Comparison of ENCODE assay signal across 4 fruit fly cellular contexts in genomic region chrX:3722209-3722608, dm6.
TF ChIP-seq lines count a peak whose summit lies in the region.

No protein-coding gene starts in this region.

- TF ChIP-seq CTCF in whole organism, embryonic (GFP tag; optimal IDR thresholded peaks at IDR 0.05; lab: Kevin White, UChicago): no peak

TF ChIP-seq in whole organism, embryonic, 481 proteins besides CTCF, POLR2A, EP300 and RAD21 (continues in another document):
- TF ChIP-seq CG30020 (tag; optimal IDR thresholded peaks at IDR 0.05; lab: Kevin White, UChicago) (no peak), hth (optimal IDR thresholded peaks at IDR 0.05; lab: Kevin White, UChicago) (no peak), CG13624 (GFP tag; optimal IDR thresholded peaks at IDR 0.05; lab: Kevin White, UChicago) (no peak), Side (GFP tag; optimal IDR thresholded peaks at IDR 0.05; lab: Kevin White, UChicago) (no peak), CG15011 (GFP tag; optimal IDR thresholded peaks at IDR 0.05; lab: Kevin White, UChicago) (no peak), CG7556 (GFP tag; optimal IDR thresholded peaks at IDR 0.05; lab: Kevin White, UChicago) (no peak), Oli (tag; optimal IDR thresholded peaks at IDR 0.05; lab: Kevin White, UChicago) (peak; percentile 9), CG7987 (GFP tag; optimal IDR thresholded peaks at IDR 0.05; lab: Kevin White, UChicago) (no peak), Meics (GFP tag; optimal IDR thresholded peaks at IDR 0.05; lab: Kevin White, UChicago) (peak; percentile 16), Opbp (GFP tag; IDR thresholded peaks at IDR 0.05; lab: Robert Waterston, UW; ENCODE audit: partially characterized antibody) (no peak), mam (GFP tag; optimal IDR thresholded peaks at IDR 0.05; lab: Kevin White, UChicago) (no peak), emc (GFP tag; optimal IDR thresholded peaks at IDR 0.05; lab: Kevin White, UChicago) (no peak), CG10366 (GFP tag; IDR thresholded peaks at IDR 0.05; lab: Robert Waterston, UW) (no peak; the same call in 1 of the 2 replicates), BEAF-32 (GFP tag; optimal IDR thresholded peaks at IDR 0.05; lab: Kevin White, UChicago) (no peak), CG9876 (GFP tag; optimal IDR thresholded peaks at IDR 0.05; lab: Kevin White, UChicago) (no peak), CG7839 (tag; optimal IDR thresholded peaks at IDR 0.05; lab: Kevin White, UChicago) (peak; percentile 29), CG7357 (GFP tag; IDR thresholded peaks at IDR 0.05; lab: Robert Waterston, UW) (0 out of 3 replicates have a peak, but pooled peaks have one; percentile 22), CG10147 (GFP tag; optimal IDR thresholded peaks at IDR 0.05; lab: Kevin White, UChicago) (no peak), C15 (GFP tag; IDR thresholded peaks at IDR 0.05; lab: Robert Waterston, UW) (no peak), ci (GFP tag; IDR thresholded peaks at IDR 0.05; lab: Robert Waterston, UW) (0 out of 3 replicates have a peak, but pooled peaks have one; percentile 57), CG16815 (GFP tag; optimal IDR thresholded peaks at IDR 0.05; lab: Kevin White, UChicago) (no peak), CG11696 (GFP tag; IDR thresholded peaks at IDR 0.05; lab: Robert Waterston, UW) (no peak), Sox102F (GFP tag; optimal IDR thresholded peaks at IDR 0.05; lab: Kevin White, UChicago) (peak; percentile 38)

TF ChIP-seq in whole organism, prepupa, 60 proteins besides CTCF, POLR2A, EP300 and RAD21 (continues in another document):
- TF ChIP-seq CG10669 (GFP tag; optimal IDR thresholded peaks at IDR 0.05; lab: Kevin White, UChicago): peak; percentile 59
- peak; percentile 53 for TF ChIP-seq CG3032 (tag; optimal IDR thresholded peaks at IDR 0.05; lab: Kevin White, UChicago)
- TF ChIP-seq OdsH (GFP tag; optimal IDR thresholded peaks at IDR 0.05; lab: Kevin White, UChicago): peak; percentile 79
- TF ChIP-seq CG8632 (GFP tag; optimal IDR thresholded peaks at IDR 0.05; lab: Kevin White, UChicago): peak; percentile 34
- peak; percentile 82 for TF ChIP-seq CG15336 (GFP tag; IDR thresholded peaks at IDR 0.05; lab: Robert Waterston, UW)
- TF ChIP-seq fd59A (GFP tag; optimal IDR thresholded peaks at IDR 0.05; lab: Kevin White, UChicago): peak; percentile 55
- TF ChIP-seq Ets21C (GFP tag; optimal IDR thresholded peaks at IDR 0.05; lab: Kevin White, UChicago): no peak
- peak; percentile 71 for TF ChIP-seq CG3919 (GFP tag; optimal IDR thresholded peaks at IDR 0.05; lab: Kevin White, UChicago)
- TF ChIP-seq net (GFP tag; optimal IDR thresholded peaks at IDR 0.05; lab: Kevin White, UChicago): peak; percentile 59
- TF ChIP-seq Ets96B (tag; optimal IDR thresholded peaks at IDR 0.05; lab: Kevin White, UChicago): peak; percentile 41
- peak; percentile 89 for TF ChIP-seq CG6163 (GFP tag; IDR thresholded peaks at IDR 0.05; lab: Robert Waterston, UW)
- TF ChIP-seq fd85E (GFP tag; optimal IDR thresholded peaks at IDR 0.05; lab: Kevin White, UChicago): no peak
- TF ChIP-seq pdm3 (GFP tag; optimal IDR thresholded peaks at IDR 0.05; lab: Kevin White, UChicago): peak; percentile 62
- TF ChIP-seq Smox (GFP tag; optimal IDR thresholded peaks at IDR 0.05; lab: Kevin White, UChicago): peak; percentile 19
- peak; percentile 40 for TF ChIP-seq CG11762 (GFP tag; optimal IDR thresholded peaks at IDR 0.05; lab: Kevin White, UChicago; ENCODE audit: insufficient read depth)
- TF ChIP-seq spab (GFP tag; optimal IDR thresholded peaks at IDR 0.05; lab: Kevin White, UChicago): peak; percentile 43
- peak; percentile 61 for TF ChIP-seq CG6808 (GFP tag; optimal IDR thresholded peaks at IDR 0.05; lab: Kevin White, UChicago)
- peak; percentile 60 for TF ChIP-seq CG6792 (GFP tag; optimal IDR thresholded peaks at IDR 0.05; lab: Kevin White, UChicago)
- no peak for TF ChIP-seq CG6854 (GFP tag; optimal IDR thresholded peaks at IDR 0.05; lab: Kevin White, UChicago)
- TF ChIP-seq salr (GFP tag; optimal IDR thresholded peaks at IDR 0.05; lab: Kevin White, UChicago): peak; percentile 4 to 53
- no peak for TF ChIP-seq Lpt (GFP tag; optimal IDR thresholded peaks at IDR 0.05; lab: Kevin White, UChicago)
- peak; percentile 71 for TF ChIP-seq CG6276 (GFP tag; optimal IDR thresholded peaks at IDR 0.05; lab: Kevin White, UChicago)
- TF ChIP-seq ss (GFP tag; optimal IDR thresholded peaks at IDR 0.05; lab: Kevin White, UChicago): peak; percentile 34 to 56

TF ChIP-seq in whole organism, pupa, 21 proteins besides CTCF, POLR2A, EP300 and RAD21:
- peak; percentile 53 for TF ChIP-seq CG12605 (GFP tag; IDR thresholded peaks at IDR 0.05; lab: Robert Waterston, UW)
- peak; percentile 16 for TF ChIP-seq D1 (tag; optimal IDR thresholded peaks at IDR 0.05; lab: Kevin White, UChicago)
- peak; percentile 73 for TF ChIP-seq CG8301 (tag; optimal IDR thresholded peaks at IDR 0.05; lab: Kevin White, UChicago)
- TF ChIP-seq CG32121 (GFP tag; IDR thresholded peaks at IDR 0.05; lab: Robert Waterston, UW): peak; percentile 63; the same call in 1 of the 2 replicates
- no peak for TF ChIP-seq Snoo (tag; optimal IDR thresholded peaks at IDR 0.05; lab: Kevin White, UChicago)
- peak; percentile 66 for TF ChIP-seq CG9948 (tag; optimal IDR thresholded peaks at IDR 0.05; lab: Kevin White, UChicago)
- TF ChIP-seq Pif1A (GFP tag; optimal IDR thresholded peaks at IDR 0.05; lab: Kevin White, UChicago): peak; percentile 70
- TF ChIP-seq Pif1B (GFP tag; optimal IDR thresholded peaks at IDR 0.05; lab: Kevin White, UChicago): peak; percentile 43
- TF ChIP-seq gl (tag; optimal IDR thresholded peaks at IDR 0.05; lab: Kevin White, UChicago): no peak
- TF ChIP-seq CG17806 (tag; optimal IDR thresholded peaks at IDR 0.05; lab: Kevin White, UChicago): peak; percentile 71
- TF ChIP-seq CG8159 (tag; optimal IDR thresholded peaks at IDR 0.05; lab: Kevin White, UChicago): peak; percentile 70
- peak; percentile 82 for TF ChIP-seq CG4496 (GFP tag; IDR thresholded peaks at IDR 0.05; lab: Robert Waterston, UW)
- TF ChIP-seq rn (GFP tag; IDR thresholded peaks at IDR 0.05; lab: Robert Waterston, UW): peak; percentile 60
- peak; percentile 60 for TF ChIP-seq CG34367 (tag; optimal IDR thresholded peaks at IDR 0.05; lab: Kevin White, UChicago)
- TF ChIP-seq CG14655 (GFP tag; optimal IDR thresholded peaks at IDR 0.05; lab: Kevin White, UChicago): peak; percentile 83
- no peak for TF ChIP-seq EcR (GFP tag; optimal IDR thresholded peaks at IDR 0.05; lab: Kevin White, UChicago)
- TF ChIP-seq CG13204 (GFP tag; optimal IDR thresholded peaks at IDR 0.05; lab: Kevin White, UChicago): no peak
- TF ChIP-seq CG10348 (GFP tag; IDR thresholded peaks at IDR 0.05; lab: Robert Waterston, UW): no peak
- TF ChIP-seq CG15710 (tag; optimal IDR thresholded peaks at IDR 0.05; lab: Kevin White, UChicago): peak; percentile 63
- peak; percentile 72 for TF ChIP-seq Ets98B (GFP tag; IDR thresholded peaks at IDR 0.05; lab: Robert Waterston, UW)
- TF ChIP-seq fd96Ca (GFP tag; IDR thresholded peaks at IDR 0.05; lab: Robert Waterston, UW): peak; percentile 84
TF ChIP-seq in whole organism, pupa: peak in this region for 16.

TF ChIP-seq in whole organism, wandering third instar larva, 38 proteins besides CTCF, POLR2A, EP300 and RAD21:
- TF ChIP-seq fru (GFP tag; optimal IDR thresholded peaks at IDR 0.05; lab: Kevin White, UChicago): peak; percentile 21
- no peak for TF ChIP-seq Rel (GFP tag; optimal IDR thresholded peaks at IDR 0.05; lab: Kevin White, UChicago)
- TF ChIP-seq Rel (tag; optimal IDR thresholded peaks at IDR 0.05; lab: Kevin White, UChicago): no peak
- no peak for TF ChIP-seq lola (GFP tag; optimal IDR thresholded peaks at IDR 0.05; lab: Kevin White, UChicago)
- no peak for TF ChIP-seq tai (GFP tag; optimal IDR thresholded peaks at IDR 0.05; lab: Kevin White, UChicago)
- TF ChIP-seq br (GFP tag; optimal IDR thresholded peaks at IDR 0.05; lab: Kevin White, UChicago): no peak
- TF ChIP-seq sv (GFP tag; optimal IDR thresholded peaks at IDR 0.05; lab: Kevin White, UChicago): no peak
- TF ChIP-seq Hnf4 (GFP tag; optimal IDR thresholded peaks at IDR 0.05; lab: Kevin White, UChicago): peak; percentile 7
- peak; percentile 14 for TF ChIP-seq ey (GFP tag; optimal IDR thresholded peaks at IDR 0.05; lab: Kevin White, UChicago)
- no peak for TF ChIP-seq N (GFP tag; optimal IDR thresholded peaks at IDR 0.05; lab: Kevin White, UChicago)
- TF ChIP-seq foxo (GFP tag; optimal IDR thresholded peaks at IDR 0.05; lab: Kevin White, UChicago): peak in 1 of 2 experiments; percentile 42
- TF ChIP-seq Hr83 (GFP tag; optimal IDR thresholded peaks at IDR 0.05; lab: Kevin White, UChicago; ENCODE audit: poor library complexity, severe bottlenecking): no peak
- no peak for TF ChIP-seq Vsx2 (GFP tag; optimal IDR thresholded peaks at IDR 0.05; lab: Kevin White, UChicago; ENCODE audit: partially characterized antibody)
- peak; percentile 34 for TF ChIP-seq h (GFP tag; optimal IDR thresholded peaks at IDR 0.05; lab: Kevin White, UChicago)
TF ChIP-seq in whole organism, wandering third instar larva: peak in this region for 5.

Comparison
In these comparisons a context has a peak if more than half of its experiments do, and no peak if none do; other contexts are left out.
1. Of the 7 proteins assayed by ChIP-seq in both whole organism, embryonic and whole organism, prepupa: peak only in whole organism, embryonic: Blimp-1; only in whole organism, prepupa: CG16779 and Hr39; in both: Gug and Sox102F; in neither: 2.